Fruit fly (Drosophila melanogaster) whole organism, embryonic: ENCODE results near the gene Hmr.
A peak's percentile ranks its signal among the peaks of the same experiment; 100 is the strongest.

Experiments
- C15 ChIP-seq: fragments of 200-800 bp; sonication (Bioruptor generic); IDR thresholded peaks from 3 replicates; pipeline ENCODE4 v1.3.6; 2022; ENCODE audit warnings: missing biosample characterization, missing genetic modification characterization
- CG10209 ChIP-seq: fragments of 200-800 bp; sonication (Bioruptor generic); optimal IDR thresholded peaks from 3 replicates; lab custom pipeline; 2017; ENCODE audit warnings: missing biosample characterization, mild to moderate bottlenecking, missing genetic modification characterization, missing genetic modification reagents
- CG11093 ChIP-seq: fragments of 200-800 bp; sonication (Bioruptor generic); IDR thresholded peaks from 3 replicates; pipeline ENCODE4 v1.3.6; 2022; ENCODE audit warnings: missing biosample characterization, missing genetic modification characterization
- CG12744 ChIP-seq: fragments of 200-800 bp; sonication (Bioruptor generic); optimal IDR thresholded peaks from 2 replicates; lab custom pipeline; 2016; ENCODE audit warnings: missing biosample characterization, missing genetic modification characterization
- CG14710 ChIP-seq: fragments of 200-800 bp; sonication (Bioruptor generic); optimal IDR thresholded peaks from 3 replicates; lab custom pipeline; 2019; ENCODE audit warnings: missing biosample characterization, mild to moderate bottlenecking, missing genetic modification characterization, moderate library complexity
- CG14965 ChIP-seq: fragments of 200-800 bp; sonication (Bioruptor generic); optimal IDR thresholded peaks from 2 replicates; lab custom pipeline; 2016; ENCODE audit warnings: missing biosample characterization, missing genetic modification characterization, borderline replicate concordance
- CG15479 ChIP-seq: fragments of 200-800 bp; sonication (Bioruptor generic); optimal IDR thresholded peaks from 3 replicates; lab custom pipeline; 2019; ENCODE audit warnings: missing biosample characterization, mild to moderate bottlenecking, missing genetic modification characterization, moderate library complexity
- CG15514 ChIP-seq: fragments of 200-800 bp; sonication (Bioruptor generic); optimal IDR thresholded peaks from 3 replicates; lab custom pipeline; 2017; ENCODE audit warnings: missing biosample characterization, missing genetic modification characterization, mild to moderate bottlenecking, moderate library complexity, missing genetic modification reagents
- CG16779 ChIP-seq: fragments of 200-800 bp; sonication (Bioruptor generic); IDR thresholded peaks from 2 replicates; pipeline ENCODE4 v1.3.6; 2022; ENCODE audit warnings: missing biosample characterization, missing genetic modification characterization
- CG2875 ChIP-seq: fragments of 200-800 bp; sonication (Bioruptor generic); optimal IDR thresholded peaks from 2 replicates; lab custom pipeline; 2017; ENCODE audit warnings: missing biosample characterization, mild to moderate bottlenecking, missing genetic modification characterization, missing genetic modification reagents
- CG30403 ChIP-seq: fragments of 200-800 bp; sonication (Bioruptor generic); optimal IDR thresholded peaks from 3 replicates; lab custom pipeline; 2016; ENCODE audit warnings: missing biosample characterization, missing genetic modification characterization
- CG3407 ChIP-seq: fragments of 200-800 bp; sonication (Bioruptor generic); optimal IDR thresholded peaks from 2 replicates; lab custom pipeline; 2018; ENCODE audit warnings: missing biosample characterization, mild to moderate bottlenecking, missing genetic modification characterization
- CG34376 ChIP-seq: fragments of 200-800 bp; sonication (Bioruptor generic); optimal IDR thresholded peaks from 2 replicates; lab custom pipeline; 2018; ENCODE audit warnings: missing biosample characterization, mild to moderate bottlenecking, missing genetic modification characterization
- CG34422 ChIP-seq: fragments of 200-800 bp; sonication (Bioruptor generic); IDR thresholded peaks from 3 replicates; pipeline ENCODE4 v1.3.6; 2022; ENCODE audit warnings: missing biosample characterization, missing genetic modification characterization
- CG3726 ChIP-seq: fragments of 200-800 bp; sonication (Bioruptor generic); IDR thresholded peaks from 3 replicates; pipeline ENCODE4, ENCODE4 v1.3.6; 2022; ENCODE audit warnings: missing biosample characterization, missing genetic modification characterization
- CG7745 ChIP-seq: fragments of 200-800 bp; sonication (Bioruptor generic); optimal IDR thresholded peaks from 2 replicates; lab custom pipeline; 2018; ENCODE audit warnings: missing biosample characterization, mild to moderate bottlenecking, missing genetic modification characterization, moderate library complexity
- CG8290 ChIP-seq, 3 experiments: fragments of 200-800 bp; sonication (Bioruptor generic); optimal IDR thresholded peaks; 2 replicates each; lab custom pipeline; 2016 to 2019; ENCODE audit warnings: missing biosample characterization in 3 of 3, missing genetic modification characterization in 3 of 3, mild to moderate bottlenecking in 2 of 3, moderate library complexity in 1 of 3
- CG8359 ChIP-seq: fragments of 200-800 bp; sonication (Bioruptor generic); optimal IDR thresholded peaks from 2 replicates; lab custom pipeline; 2017; ENCODE audit warnings: missing biosample characterization, mild to moderate bottlenecking, missing genetic modification characterization, borderline replicate concordance
- CG9727 ChIP-seq: fragments of 200-800 bp; sonication (Bioruptor generic); optimal IDR thresholded peaks from 3 replicates; lab custom pipeline; 2017; ENCODE audit warnings: missing biosample characterization, mild to moderate bottlenecking, missing genetic modification characterization
- D19A ChIP-seq: fragments of 200-800 bp; optimal IDR thresholded peaks from 3 replicates; lab custom pipeline; 2019; ENCODE audit warnings: missing biosample characterization, mild to moderate bottlenecking, missing genetic modification characterization, moderate library complexity
- Fer1 ChIP-seq: fragments of 200-800 bp; sonication (Bioruptor generic); optimal IDR thresholded peaks from 2 replicates; lab custom pipeline; 2017; ENCODE audit warnings: missing biosample characterization, mild to moderate bottlenecking, missing genetic modification characterization
- GATAe ChIP-seq: fragments of 200-800 bp; sonication (Bioruptor generic); conservative IDR thresholded peaks from 2 replicates; pipeline ENCODE4 v1.3.6; 2022; ENCODE audit warnings: missing biosample characterization, missing genetic modification characterization
- Gsc ChIP-seq: fragments of 200-800 bp; sonication (Bioruptor generic); IDR thresholded peaks from 2 replicates; pipeline ENCODE4 v1.3.6; 2022; ENCODE audit warnings: missing biosample characterization, missing genetic modification characterization
- H2.0 ChIP-seq: fragments of 200-800 bp; sonication (Bioruptor generic); IDR thresholded peaks from 2 replicates; pipeline ENCODE4 v1.3.6; 2022; ENCODE audit warnings: missing biosample characterization, missing genetic modification characterization
- HLH3B ChIP-seq: fragments of 200-800 bp; sonication (Bioruptor generic); IDR thresholded peaks from 2 replicates; pipeline ENCODE4 v1.3.6; 2022; ENCODE audit warnings: missing biosample characterization, missing genetic modification characterization
- Med ChIP-seq: fragments of 200-800 bp; sonication (Bioruptor generic); peaks from one replicate; lab custom pipeline; 2016; ENCODE audit warnings: missing biosample characterization, missing genetic modification characterization, mild to moderate bottlenecking, inconsistent platforms, moderate library complexity
- NC2β ChIP-seq: fragments of 200-800 bp; sonication (Bioruptor generic); optimal IDR thresholded peaks from 2 replicates; lab custom pipeline; 2016; ENCODE audit warnings: missing biosample characterization, missing genetic modification characterization
- NK7.1 ChIP-seq: fragments of 200-800 bp; sonication (Bioruptor generic); optimal IDR thresholded peaks from 3 replicates; lab custom pipeline; 2016; ENCODE audit warnings: missing biosample characterization, missing genetic modification characterization
- Poxn ChIP-seq: fragments of 200-800 bp; sonication (Bioruptor generic); IDR thresholded peaks from 2 replicates; pipeline ENCODE4 v1.3.6; 2022; ENCODE audit warnings: missing biosample characterization, missing genetic modification characterization
- Ptx1 ChIP-seq: fragments of 200-800 bp; sonication (Bioruptor generic); IDR thresholded peaks from 2 replicates; pipeline ENCODE4 v1.3.6; 2022; ENCODE audit warnings: missing biosample characterization, missing genetic modification characterization
- Ravus ChIP-seq: fragments of 200-800 bp; sonication (Bioruptor generic); IDR thresholded peaks from 2 replicates; pipeline ENCODE4 v1.3.6; 2022; ENCODE audit warnings: missing biosample characterization, missing genetic modification characterization
- Rfx ChIP-seq: fragments of 200-800 bp; sonication (Bioruptor generic); IDR thresholded peaks from 2 replicates; pipeline ENCODE4 v1.3.6; 2022; ENCODE audit warnings: missing biosample characterization, missing genetic modification characterization
- Sry-δ ChIP-seq: fragments of 200-800 bp; sonication (Bioruptor generic); optimal IDR thresholded peaks from 2 replicates; lab custom pipeline; 2016; ENCODE audit warnings: missing biosample characterization, missing genetic modification characterization
- Tbp ChIP-seq: fragments of >200 bp; optimal IDR thresholded peaks from 2 replicates; lab custom pipeline; 2018; ENCODE audit warnings: missing biosample characterization, missing genetic modification characterization
- ash1 ChIP-seq: fragments of 200-800 bp; sonication (Bioruptor generic); optimal IDR thresholded peaks from 2 replicates; lab custom pipeline; 2018; ENCODE audit warnings: missing biosample characterization, mild to moderate bottlenecking, missing genetic modification characterization
- chm ChIP-seq: fragments of 200-800 bp; sonication (Bioruptor generic); IDR thresholded peaks from 2 replicates; pipeline ENCODE4 v1.3.6; 2022; ENCODE audit warnings: missing biosample characterization, missing genetic modification characterization
- disco-r ChIP-seq: fragments of 200-800 bp; sonication (Bioruptor generic); optimal IDR thresholded peaks from 2 replicates; lab custom pipeline; 2016; ENCODE audit warnings: missing biosample characterization, missing genetic modification characterization
- dm ChIP-seq: fragments of 200-800 bp; sonication (Bioruptor generic); optimal IDR thresholded peaks from 3 replicates; lab custom pipeline; 2016; ENCODE audit warnings: missing biosample characterization, missing genetic modification characterization
- dpn ChIP-seq, 2 experiments: fragments of 200-800 bp; sonication (Bioruptor generic); optimal IDR thresholded peaks; 3 replicates each; lab custom pipeline; 2016; ENCODE audit warnings: missing biosample characterization in 2 of 2, missing genetic modification characterization in 2 of 2
- gt ChIP-seq: fragments of 200-800 bp; sonication (Bioruptor generic); IDR thresholded peaks from 2 replicates; pipeline ENCODE4 v1.3.6; 2022; ENCODE audit warnings: missing biosample characterization, missing genetic modification characterization
- inv ChIP-seq: fragments of 200-800 bp; sonication (Bioruptor generic); IDR thresholded peaks from 2 replicates; pipeline ENCODE4 v1.3.6; 2022; ENCODE audit warnings: missing biosample characterization, missing genetic modification characterization; ENCODE audit not compliant: partially characterized antibody
- onecut ChIP-seq: fragments of 200-800 bp; sonication (Bioruptor generic); IDR thresholded peaks from 2 replicates; pipeline ENCODE4 v1.3.6; 2022; ENCODE audit warnings: missing biosample characterization, missing genetic modification characterization
- prd ChIP-seq, 3 experiments: fragments of >200 bp in 2 of 3; fragments of 200-800 bp in 1 of 3; sonication (Bioruptor generic) in 1 of 3; optimal IDR thresholded peaks in 2 of 3; IDR thresholded peaks in 1 of 3; 2 replicates in 2 of 3; 3 replicates in 1 of 3; pipeline versions ENCODE4 v1.3.6 to Lab custom; 2017 to 2022; ENCODE audit warnings: missing biosample characterization in 1 of 3, missing genetic modification characterization in 1 of 3
- rib ChIP-seq: fragments of 200-800 bp; sonication (Bioruptor generic); IDR thresholded peaks from 2 replicates; pipeline ENCODE4 v1.3.6; 2022; ENCODE audit warnings: missing biosample characterization, missing genetic modification characterization
- row ChIP-seq: fragments of 200-800 bp; sonication (Bioruptor generic); IDR thresholded peaks from 3 replicates; pipeline ENCODE4 v1.3.6; 2022; ENCODE audit warnings: missing biosample characterization, missing genetic modification characterization
- slp2 ChIP-seq: fragments of 200-800 bp; sonication (Bioruptor generic); optimal IDR thresholded peaks from 2 replicates; lab custom pipeline; 2016; ENCODE audit warnings: missing biosample characterization, missing genetic modification characterization
- ttk ChIP-seq: fragments of 200-800 bp; sonication (Bioruptor generic); IDR thresholded peaks from 2 replicates; pipeline ENCODE4 v2.1.2; 2022; ENCODE audit warnings: missing biosample characterization, missing genetic modification characterization
- tup ChIP-seq: fragments of 200-800 bp; sonication (Bioruptor generic); optimal IDR thresholded peaks from 2 replicates; lab custom pipeline; 2016; ENCODE audit warnings: missing biosample characterization, mild to moderate bottlenecking, missing genetic modification characterization, moderate library complexity
- tx ChIP-seq: fragments of 200-800 bp; sonication (Bioruptor generic); optimal IDR thresholded peaks from 2 replicates; lab custom pipeline; 2016; ENCODE audit warnings: missing biosample characterization, missing genetic modification characterization

Gene Hmr

DNA sequence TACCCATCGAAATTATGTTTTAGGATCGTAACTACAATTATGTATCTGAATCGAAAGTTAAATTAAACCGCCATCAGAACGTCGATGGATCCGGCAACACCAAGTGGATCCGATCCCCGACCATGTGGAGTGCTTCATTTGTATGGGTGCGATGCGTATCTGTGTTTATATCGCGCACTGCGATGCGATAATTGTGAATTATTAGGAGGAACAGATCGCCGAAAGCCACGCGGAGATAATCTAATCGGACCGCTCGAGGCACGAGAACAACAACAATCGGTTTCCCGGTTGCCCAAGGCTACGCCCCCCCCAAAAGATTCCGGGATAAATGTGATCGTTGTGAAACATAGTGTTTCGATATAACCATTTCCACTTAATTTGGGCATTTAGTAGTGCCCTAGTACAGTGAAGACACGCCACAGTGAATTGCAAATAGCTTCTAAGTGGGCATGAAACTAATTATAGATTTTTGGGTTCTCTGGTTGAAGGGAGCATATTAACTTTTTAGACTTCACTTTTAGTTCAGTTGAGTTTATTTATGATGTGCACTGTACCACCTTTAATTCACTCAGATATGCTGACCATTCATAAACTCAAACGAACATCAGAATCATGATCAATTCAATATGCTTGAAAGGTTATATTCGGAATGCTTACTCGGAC is 4.7 kb upstream of the Hmr start (continued):
- TF ChIP-seq CG16779 (no peak; the same call in 1 of the 2 replicates), slp2 (GFP tag; lab: Kevin White, UChicago) (peak; percentile 25), onecut (GFP tag; lab: Robert Waterston, UW) (no peak), NC2β (no peak), CG8359 (no peak), dpn (GFP tag; optimal IDR thresholded peaks at IDR 0.05; lab: Kevin White, UChicago) (peak; percentile 38 to 59), disco-r (GFP tag; lab: Kevin White, UChicago) (peak; percentile 39), CG3407 (GFP tag; lab: Kevin White, UChicago) (no peak), prd (optimal IDR thresholded peaks at IDR 0.05; lab: Kevin White, UChicago) (no peak), prd (GFP tag; IDR thresholded peaks at IDR 0.05; lab: Robert Waterston, UW) (peak; percentile 81), Gsc (GFP tag; lab: Robert Waterston, UW) (peak; percentile 50; the same call in 1 of the 2 replicates), Tbp (GFP tag; lab: Kevin White, UChicago) (no peak), CG34422 (GFP tag; lab: Robert Waterston, UW) (peak; percentile 59; the same call in 2 of the 3 replicates), CG14965 (no peak), CG9727 (peak; percentile 20), CG7745 (tag; lab: Kevin White, UChicago) (no peak), CG8290 (GFP tag; optimal IDR thresholded peaks at IDR 0.05; lab: Kevin White, UChicago) (no peak), CG8290 (tag; optimal IDR thresholded peaks at IDR 0.05; lab: Kevin White, UChicago) (peak in 1 of 2 experiments; percentile 66), CG30403 (GFP tag; lab: Kevin White, UChicago) (peak; percentile 41), Rfx (peak; percentile 71), HLH3B (GFP tag; lab: Robert Waterston, UW) (peak; percentile 62), CG11093 (GFP tag; lab: Robert Waterston, UW) (peak; percentile 73), tup (GFP tag; lab: Kevin White, UChicago) (no peak), Med (GFP tag; lab: Kevin White, UChicago) (peak; percentile 90), chm (GFP tag; lab: Robert Waterston, UW) (peak; percentile 38; the same call in 1 of the 2 replicates), inv (GFP tag; lab: Robert Waterston, UW) (no peak), CG3726 (peak; percentile 70; the same call in 2 of the 3 replicates), tx (GFP tag; lab: Kevin White, UChicago) (no peak), H2.0 (GFP tag; lab: Robert Waterston, UW) (peak; percentile 69), C15 (GFP tag; lab: Robert Waterston, UW) (0 out of 3 replicates have a peak, but pooled peaks have one; percentile 8), CG2875 (GFP tag; lab: Kevin White, UChicago) (no peak), row (GFP tag; lab: Robert Waterston, UW) (peak; percentile 79), CG34376 (GFP tag; lab: Kevin White, UChicago) (peak; percentile 64), Sry-δ (GFP tag; lab: Kevin White, UChicago) (peak; percentile 18), gt (GFP tag; lab: Robert Waterston, UW) (no peak), CG14710 (tag; lab: Kevin White, UChicago) (peak; percentile 2), dm (GFP tag; lab: Kevin White, UChicago) (peak; percentile 9), CG15479 (no peak), Ptx1 (GFP tag; lab: Robert Waterston, UW) (peak; percentile 72), NK7.1 (GFP tag; lab: Kevin White, UChicago) (no peak), Poxn (GFP tag; lab: Robert Waterston, UW) (no peak), Fer1 (peak; percentile 16), CG12744 (GFP tag; lab: Kevin White, UChicago) (no peak), D19A (tag; lab: Kevin White, UChicago) (peak; percentile 17), CG15514 (peak; percentile 12), GATAe (GFP tag; lab: Robert Waterston, UW) (no peak), ttk (GFP tag; lab: Robert Waterston, UW) (peak; percentile 76), CG10209 (GFP tag; lab: Kevin White, UChicago) (peak; percentile 12), Ravus (GFP tag; lab: Robert Waterston, UW) (no peak), rib (GFP tag; lab: Robert Waterston, UW) (no peak), ash1 (GFP tag; lab: Kevin White, UChicago) (no peak)
